Fruit fly (Drosophila melanogaster): Measurements from ENCODE around the gene CG14431.

CG14431 gene

dm6 chrX:6863289-6863938, 44.7 kb upstream of the CG14431 start, which contains the start of gene CG43736:
Gene CG43736, plus strand, starts transcription at chrX:6863888.
- no peak for TF ChIP-seq jim (GFP tag; optimal IDR thresholded peaks at IDR 0.05)
- TF ChIP-seq sv (GFP tag; optimal IDR thresholded peaks at IDR 0.05) = peak; percentile 82
- TF ChIP-seq foxo (GFP tag; optimal IDR thresholded peaks at IDR 0.05) = peak in 1 of 2 experiments; percentile 94
- no peak for TF ChIP-seq psq (GFP tag; optimal IDR thresholded peaks at IDR 0.05)
- TF ChIP-seq dl (GFP tag; optimal IDR thresholded peaks at IDR 0.05; ENCODE audit: insufficient read depth in 1 of 2, partially characterized antibody in 2 of 2) = no peak
- TF ChIP-seq Dif (GFP tag; optimal IDR thresholded peaks at IDR 0.05; ENCODE audit: partially characterized antibody) = no peak
- no peak for TF ChIP-seq Hr83 (GFP tag; optimal IDR thresholded peaks at IDR 0.05; ENCODE audit: poor library complexity, severe bottlenecking)
- no peak for TF ChIP-seq N (GFP tag; optimal IDR thresholded peaks at IDR 0.05)
- peak; percentile 92 for TF ChIP-seq dmrt93B (GFP tag; optimal IDR thresholded peaks at IDR 0.05)
- TF ChIP-seq Hnf4 (GFP tag; optimal IDR thresholded peaks at IDR 0.05) = peak; percentile 81
- no peak for TF ChIP-seq Dfd (GFP tag; optimal IDR thresholded peaks at IDR 0.05)
- peak; percentile 23 for TF ChIP-seq brk (GFP tag; optimal IDR thresholded peaks at IDR 0.05)
- TF ChIP-seq dsf (GFP tag; optimal IDR thresholded peaks at IDR 0.05; ENCODE audit: borderline replicate concordance) = no peak
- TF ChIP-seq fru (GFP tag; optimal IDR thresholded peaks at IDR 0.05) = peak; percentile 95
- peak; percentile 14 for TF ChIP-seq Jra (GFP tag; optimal IDR thresholded peaks at IDR 0.05)
- no peak for TF ChIP-seq Abd-B (GFP tag; optimal IDR thresholded peaks at IDR 0.05)
- TF ChIP-seq h (GFP tag; optimal IDR thresholded peaks at IDR 0.05) = peak; percentile 93
- peak; percentile 77 for TF ChIP-seq woc (GFP tag; optimal IDR thresholded peaks at IDR 0.05)
- TF ChIP-seq Mio (GFP tag; optimal IDR thresholded peaks at IDR 0.05) = no peak
- no peak for TF ChIP-seq Hr78 (GFP tag; optimal IDR thresholded peaks at IDR 0.05)
- TF ChIP-seq CG32264 (GFP tag; optimal IDR thresholded peaks at IDR 0.05) = peak; percentile 70
- no peak for TF ChIP-seq pan (optimal IDR thresholded peaks at IDR 0.05)
- TF ChIP-seq Sp1 (GFP tag; optimal IDR thresholded peaks at IDR 0.05) = peak; percentile 97
- peak; percentile 91 for TF ChIP-seq ey (GFP tag; optimal IDR thresholded peaks at IDR 0.05)
- TF ChIP-seq sage (GFP tag; optimal IDR thresholded peaks at IDR 0.05) = peak; percentile 81
- peak; percentile 95 for TF ChIP-seq HLH106 (tag; optimal IDR thresholded peaks at IDR 0.05)
- peak; percentile 88 for TF ChIP-seq br (GFP tag; optimal IDR thresholded peaks at IDR 0.05)
- TF ChIP-seq CrebA (GFP tag; optimal IDR thresholded peaks at IDR 0.05; ENCODE audit: borderline replicate concordance) = no peak
- TF ChIP-seq Rel (GFP tag; optimal IDR thresholded peaks at IDR 0.05) = no peak
- TF ChIP-seq Rel (tag; optimal IDR thresholded peaks at IDR 0.05) = peak; percentile 87
- TF ChIP-seq rgr (GFP tag; optimal IDR thresholded peaks at IDR 0.05) = peak; percentile 89
- no peak for TF ChIP-seq Myc (optimal IDR thresholded peaks at IDR 0.05)
- peak; percentile 25 for TF ChIP-seq tai (GFP tag; optimal IDR thresholded peaks at IDR 0.05)
- TF ChIP-seq CG9705 (GFP tag; optimal IDR thresholded peaks at IDR 0.05) = peak; percentile 90
- TF ChIP-seq lola (GFP tag; optimal IDR thresholded peaks at IDR 0.05) = no peak
- TF ChIP-seq usp (GFP tag; optimal IDR thresholded peaks at IDR 0.05) = no peak
- TF ChIP-seq OdsH (GFP tag; optimal IDR thresholded peaks at IDR 0.05) = peak; percentile 87
- no peak for TF ChIP-seq GATAd (GFP tag; optimal IDR thresholded peaks at IDR 0.05)
- no peak for TF ChIP-seq Vsx2 (GFP tag; optimal IDR thresholded peaks at IDR 0.05; ENCODE audit: partially characterized antibody)

dm6 chrX:6865039-6865438, 43.0 kb upstream of the CG14431 start:
- peak; percentile 29 for TF ChIP-seq psq (GFP tag; optimal IDR thresholded peaks at IDR 0.05)
- no peak for TF ChIP-seq foxo (GFP tag; optimal IDR thresholded peaks at IDR 0.05)

DNA sequence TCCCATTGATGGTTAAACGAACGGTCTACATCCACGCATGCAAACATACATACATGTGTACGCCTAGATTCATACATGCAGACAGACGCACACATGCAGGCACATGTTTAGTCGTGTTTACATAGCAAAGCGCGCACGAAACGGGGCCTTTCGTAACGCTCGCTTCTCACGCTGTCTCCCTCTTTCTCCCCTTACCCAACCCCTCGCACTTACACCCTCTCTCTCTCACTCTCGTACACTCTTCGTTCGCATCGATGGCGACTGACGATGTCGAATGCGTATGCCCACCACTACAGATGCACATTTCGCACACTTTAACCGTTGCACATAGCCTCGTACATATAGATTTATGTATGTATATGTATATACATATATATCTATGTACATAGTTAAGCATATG, 42.0 kb upstream of the CG14431 start:
- TF ChIP-seq Rel (GFP tag; optimal IDR thresholded peaks at IDR 0.05) = no peak
- peak; percentile 55 for TF ChIP-seq Rel (tag; optimal IDR thresholded peaks at IDR 0.05)
- TF ChIP-seq fru (GFP tag; optimal IDR thresholded peaks at IDR 0.05) = no peak
- TF ChIP-seq Myc (optimal IDR thresholded peaks at IDR 0.05) = no peak
- TF ChIP-seq Hr78 (GFP tag; optimal IDR thresholded peaks at IDR 0.05) = no peak
- no peak for TF ChIP-seq rgr (GFP tag; optimal IDR thresholded peaks at IDR 0.05)
- TF ChIP-seq CrebA (GFP tag; optimal IDR thresholded peaks at IDR 0.05; ENCODE audit: borderline replicate concordance) = no peak
- TF ChIP-seq usp (GFP tag; optimal IDR thresholded peaks at IDR 0.05) = no peak
- no peak for TF ChIP-seq dl (GFP tag; optimal IDR thresholded peaks at IDR 0.05; ENCODE audit: insufficient read depth in 1 of 2, partially characterized antibody in 2 of 2)
- peak; percentile 69 for TF ChIP-seq Vsx2 (GFP tag; optimal IDR thresholded peaks at IDR 0.05; ENCODE audit: partially characterized antibody)
- no peak for TF ChIP-seq Dfd (GFP tag; optimal IDR thresholded peaks at IDR 0.05)
- no peak for TF ChIP-seq sv (GFP tag; optimal IDR thresholded peaks at IDR 0.05)
- no peak for TF ChIP-seq dsf (GFP tag; optimal IDR thresholded peaks at IDR 0.05; ENCODE audit: borderline replicate concordance)
- TF ChIP-seq sage (GFP tag; optimal IDR thresholded peaks at IDR 0.05) = no peak
- TF ChIP-seq tai (GFP tag; optimal IDR thresholded peaks at IDR 0.05) = no peak
- TF ChIP-seq Mio (GFP tag; optimal IDR thresholded peaks at IDR 0.05) = no peak
- TF ChIP-seq ey (GFP tag; optimal IDR thresholded peaks at IDR 0.05) = no peak
- TF ChIP-seq Sp1 (GFP tag; optimal IDR thresholded peaks at IDR 0.05) = no peak
- TF ChIP-seq pan (optimal IDR thresholded peaks at IDR 0.05) = no peak
- TF ChIP-seq OdsH (GFP tag; optimal IDR thresholded peaks at IDR 0.05) = no peak
- no peak for TF ChIP-seq woc (GFP tag; optimal IDR thresholded peaks at IDR 0.05)
- TF ChIP-seq HLH106 (tag; optimal IDR thresholded peaks at IDR 0.05) = no peak
- peak; percentile 66 for TF ChIP-seq psq (GFP tag; optimal IDR thresholded peaks at IDR 0.05)
